Fruit fly (Drosophila melanogaster) whole organism, embryonic: Measurements from ENCODE around the gene Gr28a.
A peak's percentile ranks its signal among the peaks of the same experiment; 100 is the strongest.

Experiments
- CG12071 ChIP-seq: fragments of 200-800 bp; sonication (Bioruptor generic); optimal IDR thresholded peaks from 3 replicates; lab custom pipeline; 2018; ENCODE audit warnings: missing biosample characterization, mild to moderate bottlenecking, missing genetic modification characterization
- CG13123 ChIP-seq: fragments of 200-800 bp; sonication (Bioruptor generic); optimal IDR thresholded peaks from 2 replicates; lab custom pipeline; 2016; ENCODE audit warnings: missing biosample characterization, missing genetic modification characterization
- CG14667 ChIP-seq: fragments of 200-800 bp; sonication (Bioruptor generic); IDR thresholded peaks from 2 replicates; pipeline ENCODE4 v1.3.6; 2022; ENCODE audit warnings: missing biosample characterization, missing genetic modification characterization
- CG14860 ChIP-seq: fragments of 200-800 bp; sonication (Bioruptor generic); IDR thresholded peaks from 3 replicates; pipeline ENCODE4 v1.3.6; 2022; ENCODE audit warnings: missing biosample characterization, missing genetic modification characterization; ENCODE audit not compliant: partially characterized antibody
- CG15696 ChIP-seq: fragments of 200-800 bp; sonication (Bioruptor generic); optimal IDR thresholded peaks from 2 replicates; lab custom pipeline; 2019; ENCODE audit warnings: missing biosample characterization, mild to moderate bottlenecking, missing genetic modification characterization, moderate library complexity
- CG17359 ChIP-seq: fragments of 200-800 bp; sonication (Bioruptor generic); optimal IDR thresholded peaks from 3 replicates; lab custom pipeline; 2018; ENCODE audit warnings: missing biosample characterization, mild to moderate bottlenecking, missing genetic modification characterization, moderate library complexity
- CG2129 ChIP-seq: fragments of 200-800 bp; sonication (Bioruptor generic); IDR thresholded peaks from 2 replicates; pipeline ENCODE4 v1.3.6; 2022; ENCODE audit warnings: missing biosample characterization, missing genetic modification characterization; ENCODE audit not compliant: partially characterized antibody
- CG32532 ChIP-seq: fragments of 200-800 bp; sonication (Bioruptor generic); IDR thresholded peaks from 2 replicates; pipeline ENCODE4 v1.3.6; 2022; ENCODE audit warnings: missing biosample characterization, missing genetic modification characterization
- CG32772 ChIP-seq: fragments of 200-800 bp; sonication (Bioruptor generic); IDR thresholded peaks from 2 replicates; pipeline ENCODE4 v1.3.6; 2022; ENCODE audit warnings: missing biosample characterization, missing genetic modification characterization
- CG3726 ChIP-seq: fragments of 200-800 bp; sonication (Bioruptor generic); IDR thresholded peaks from 3 replicates; pipeline ENCODE4, ENCODE4 v1.3.6; 2022; ENCODE audit warnings: missing biosample characterization, missing genetic modification characterization
- CG6683 ChIP-seq: fragments of 200-800 bp; sonication (Bioruptor generic); optimal IDR thresholded peaks from 2 replicates; lab custom pipeline; 2017; ENCODE audit warnings: missing biosample characterization, mild to moderate bottlenecking, missing genetic modification characterization, missing genetic modification reagents
- CG8388 ChIP-seq: fragments of 200-800 bp; sonication (Bioruptor generic); optimal IDR thresholded peaks from 2 replicates; lab custom pipeline; 2019; ENCODE audit warnings: missing biosample characterization, mild to moderate bottlenecking, missing genetic modification characterization, moderate library complexity
- CG8924 ChIP-seq: fragments of 200-800 bp; optimal IDR thresholded peaks from 3 replicates; lab custom pipeline; 2019; ENCODE audit warnings: missing biosample characterization, mild to moderate bottlenecking, missing genetic modification characterization, moderate library complexity
- Dad ChIP-seq: fragments of 200-800 bp; sonication (Bioruptor generic); optimal IDR thresholded peaks from 3 replicates; lab custom pipeline; 2016; ENCODE audit warnings: missing biosample characterization, missing genetic modification characterization
- Dek ChIP-seq: fragments of 200-800 bp; sonication (Bioruptor generic); optimal IDR thresholded peaks from 3 replicates; lab custom pipeline; 2019; ENCODE audit warnings: missing biosample characterization, mild to moderate bottlenecking, missing genetic modification characterization, moderate library complexity
- Fer3 ChIP-seq: fragments of 200-800 bp; sonication (Bioruptor generic); optimal IDR thresholded peaks from 2 replicates; lab custom pipeline; 2018; ENCODE audit warnings: missing biosample characterization, mild to moderate bottlenecking, missing genetic modification characterization, moderate library complexity
- HHEX ChIP-seq: fragments of 200-800 bp; sonication (Bioruptor generic); optimal IDR thresholded peaks from 3 replicates; lab custom pipeline; 2017; ENCODE audit warnings: missing biosample characterization, mild to moderate bottlenecking, missing genetic modification characterization, missing genetic modification reagents
- HLH3B ChIP-seq: fragments of 200-800 bp; sonication (Bioruptor generic); IDR thresholded peaks from 2 replicates; pipeline ENCODE4 v1.3.6; 2022; ENCODE audit warnings: missing biosample characterization, missing genetic modification characterization
- HmgZ ChIP-seq: fragments of 200-800 bp; sonication (Bioruptor generic); optimal IDR thresholded peaks from 2 replicates; lab custom pipeline; 2018; ENCODE audit warnings: missing biosample characterization, mild to moderate bottlenecking, missing genetic modification characterization
- Hsf ChIP-seq: fragments of 200-800 bp; sonication (Bioruptor generic); optimal IDR thresholded peaks from 3 replicates; lab custom pipeline; 2016; ENCODE audit warnings: missing biosample characterization, missing genetic modification characterization
- Neu2 ChIP-seq: fragments of 200-800 bp; sonication (Bioruptor generic); optimal IDR thresholded peaks from 3 replicates; lab custom pipeline; 2016; ENCODE audit warnings: missing biosample characterization, missing genetic modification characterization, borderline replicate concordance
- Pdp1 ChIP-seq, 2 experiments: fragments of 200-800 bp; sonication (Bioruptor generic); optimal IDR thresholded peaks; 3 replicates each; lab custom pipeline; 2016; ENCODE audit warnings: missing biosample characterization in 2 of 2, missing genetic modification characterization in 2 of 2, mild to moderate bottlenecking in 1 of 2, moderate library complexity in 1 of 2
- Ravus ChIP-seq: fragments of 200-800 bp; sonication (Bioruptor generic); IDR thresholded peaks from 2 replicates; pipeline ENCODE4 v1.3.6; 2022; ENCODE audit warnings: missing biosample characterization, missing genetic modification characterization
- bigmax ChIP-seq: fragments of 200-800 bp; sonication (Bioruptor generic); optimal IDR thresholded peaks from 2 replicates; lab custom pipeline; 2018; ENCODE audit warnings: missing biosample characterization, mild to moderate bottlenecking, missing genetic modification characterization
- bsh ChIP-seq, 2 experiments: fragments of 200-800 bp; sonication (Bioruptor generic); optimal IDR thresholded peaks; 2 replicates each; lab custom pipeline; 2017 to 2018; ENCODE audit warnings: mild to moderate bottlenecking in 2 of 2, missing biosample characterization in 2 of 2, missing genetic modification characterization in 2 of 2, moderate library complexity in 1 of 2
- btn ChIP-seq: fragments of 200-800 bp; sonication (Bioruptor generic); optimal IDR thresholded peaks from 2 replicates; lab custom pipeline; 2016; ENCODE audit warnings: missing biosample characterization, missing genetic modification characterization
- cg ChIP-seq: fragments of 200-800 bp; sonication (Bioruptor generic); optimal IDR thresholded peaks from 3 replicates; lab custom pipeline; 2019; ENCODE audit warnings: missing biosample characterization, mild to moderate bottlenecking, missing genetic modification characterization, moderate library complexity
- chinmo ChIP-seq: fragments of 200-800 bp; sonication (Bioruptor generic); IDR thresholded peaks from 4 replicates; pipeline ENCODE4 v1.3.6; 2022; ENCODE audit warnings: missing biosample characterization, missing genetic modification characterization; ENCODE audit not compliant: partially characterized antibody
- corto ChIP-seq: fragments of 200-800 bp; sonication (Bioruptor generic); optimal IDR thresholded peaks from 2 replicates; lab custom pipeline; 2016; ENCODE audit warnings: missing biosample characterization, mild to moderate bottlenecking, missing genetic modification characterization, moderate library complexity
- crol ChIP-seq: fragments of 200-800 bp; sonication (Bioruptor generic); IDR thresholded peaks from 2 replicates; pipeline ENCODE4 v1.3.6; 2022; ENCODE audit warnings: missing biosample characterization, missing genetic modification characterization
- gcm ChIP-seq: fragments of 200-800 bp; sonication (Bioruptor generic); optimal IDR thresholded peaks from 2 replicates; lab custom pipeline; 2019; ENCODE audit warnings: missing biosample characterization, mild to moderate bottlenecking, missing genetic modification characterization, moderate library complexity
- klu ChIP-seq: fragments of 200-800 bp; sonication (Bioruptor generic); IDR thresholded peaks from 2 replicates; pipeline ENCODE4 v1.3.6; 2022; ENCODE audit warnings: missing biosample characterization, missing genetic modification characterization
- lmd ChIP-seq: fragments of 200-800 bp; sonication (Bioruptor generic); IDR thresholded peaks from 2 replicates; pipeline ENCODE4 v1.3.6; 2022; ENCODE audit warnings: missing biosample characterization, missing genetic modification characterization
- mam ChIP-seq: fragments of 200-800 bp; sonication (Bioruptor generic); optimal IDR thresholded peaks from 3 replicates; lab custom pipeline; 2016; ENCODE audit warnings: missing biosample characterization, missing genetic modification characterization
- nerfin-1 ChIP-seq: fragments of 200-800 bp; sonication (Bioruptor generic); optimal IDR thresholded peaks from 3 replicates; lab custom pipeline; 2019; ENCODE audit warnings: missing biosample characterization, mild to moderate bottlenecking, missing genetic modification characterization, moderate library complexity
- nom ChIP-seq: fragments of 200-800 bp; sonication (Bioruptor generic); optimal IDR thresholded peaks from 2 replicates; lab custom pipeline; 2017; ENCODE audit warnings: missing biosample characterization, missing genetic modification characterization, mild to moderate bottlenecking, moderate library complexity, missing genetic modification reagents
- prd ChIP-seq, 3 experiments: fragments of >200 bp in 2 of 3; fragments of 200-800 bp in 1 of 3; sonication (Bioruptor generic) in 1 of 3; optimal IDR thresholded peaks in 2 of 3; IDR thresholded peaks in 1 of 3; 2 replicates in 2 of 3; 3 replicates in 1 of 3; pipeline versions ENCODE4 v1.3.6 to Lab custom; 2017 to 2022; ENCODE audit warnings: missing biosample characterization in 1 of 3, missing genetic modification characterization in 1 of 3
- ranshi ChIP-seq: fragments of 200-800 bp; sonication (Bioruptor generic); IDR thresholded peaks from 2 replicates; pipeline ENCODE4 v1.3.6; 2022; ENCODE audit warnings: missing biosample characterization, missing genetic modification characterization
- row ChIP-seq: fragments of 200-800 bp; sonication (Bioruptor generic); IDR thresholded peaks from 3 replicates; pipeline ENCODE4 v1.3.6; 2022; ENCODE audit warnings: missing biosample characterization, missing genetic modification characterization
- run ChIP-seq: fragments of 200-800 bp; sonication (Bioruptor generic); optimal IDR thresholded peaks from 3 replicates; lab custom pipeline; 2018; ENCODE audit warnings: missing biosample characterization, mild to moderate bottlenecking, missing genetic modification characterization
- sd ChIP-seq: fragments of 200-800 bp; sonication (Bioruptor generic); optimal IDR thresholded peaks from 3 replicates; lab custom pipeline; 2018; ENCODE audit warnings: missing biosample characterization, mild to moderate bottlenecking, missing genetic modification characterization, moderate library complexity
- seq ChIP-seq: fragments of 200-800 bp; sonication (Bioruptor generic); IDR thresholded peaks from 2 replicates; pipeline ENCODE4 v1.3.6; 2022; ENCODE audit warnings: missing biosample characterization, missing genetic modification characterization
- shn ChIP-seq: fragments of 200-800 bp; sonication (Bioruptor generic); optimal IDR thresholded peaks from 3 replicates; lab custom pipeline; 2016; ENCODE audit warnings: missing biosample characterization, missing genetic modification characterization
- sob ChIP-seq: fragments of 200-800 bp; sonication (Bioruptor generic); IDR thresholded peaks from 2 replicates; pipeline ENCODE4 v1.3.6; 2022; ENCODE audit warnings: missing biosample characterization, missing genetic modification characterization
- ssp ChIP-seq: fragments of 200-800 bp; sonication (Bioruptor generic); IDR thresholded peaks from 2 replicates; pipeline ENCODE4 v1.3.6; 2022; ENCODE audit warnings: missing biosample characterization, missing genetic modification characterization
- zfh1 ChIP-seq: fragments of 200-800 bp; sonication (Bioruptor generic); IDR thresholded peaks from 3 replicates; pipeline ENCODE4 v1.3.6; 2022; ENCODE audit warnings: missing biosample characterization, missing genetic modification characterization

Gr28a gene

dm6 chr2L:7424907-7425689 is 28.9 kb downstream of the Gr28a start (continued):
- TF ChIP-seq Hsf (GFP tag; lab: Kevin White, UChicago) (peak; percentile 68), CG17359 (peak; percentile 12), Dad (peak; percentile 50), zfh1 (GFP tag; lab: Robert Waterston, UW) (0 out of 3 replicates have a peak, but pooled peaks have one; percentile 9), Dek (tag; lab: Kevin White, UChicago) (peak; percentile 69), Pdp1 (GFP tag; optimal IDR thresholded peaks at IDR 0.05; lab: Kevin White, UChicago) (peak; percentile 59 to 74), CG13123 (GFP tag; lab: Kevin White, UChicago) (no peak), CG6683 (GFP tag; lab: Kevin White, UChicago) (no peak), cg (GFP tag; lab: Kevin White, UChicago) (peak; percentile 47), CG32772 (GFP tag; lab: Robert Waterston, UW) (peak; percentile 43; the same call in 1 of the 2 replicates), prd (optimal IDR thresholded peaks at IDR 0.05; lab: Kevin White, UChicago) (no peak), prd (GFP tag; IDR thresholded peaks at IDR 0.05; lab: Robert Waterston, UW) (peak; percentile 70; the same call in 2 of the 3 replicates), btn (GFP tag; lab: Kevin White, UChicago) (no peak), seq (GFP tag; lab: Robert Waterston, UW) (peak; percentile 45; the same call in 1 of the 2 replicates), Fer3 (tag; lab: Kevin White, UChicago) (peak; percentile 70), CG32532 (GFP tag; lab: Robert Waterston, UW) (peak; percentile 93), lmd (GFP tag; lab: Robert Waterston, UW) (peak; percentile 81), HLH3B (0 out of 2 replicates have a peak, but pooled peaks have one; percentile 7), Neu2 (GFP tag; lab: Kevin White, UChicago) (no peak), mam (GFP tag; lab: Kevin White, UChicago) (peak; percentile 90), CG12071 (GFP tag; lab: Kevin White, UChicago) (peak; percentile 19), CG8924 (tag; lab: Kevin White, UChicago) (peak; percentile 6), sob (GFP tag; lab: Robert Waterston, UW) (peak; percentile 77), shn (GFP tag; lab: Kevin White, UChicago) (peak; percentile 59), ssp (GFP tag; lab: Robert Waterston, UW) (no peak), CG14667 (peak; percentile 31; the same call in 1 of the 2 replicates), crol (GFP tag; lab: Robert Waterston, UW) (0 out of 2 replicates have a peak, but pooled peaks have one; percentile 18), ranshi (peak; percentile 55; the same call in 1 of the 2 replicates), CG3726 (GFP tag; lab: Robert Waterston, UW) (no peak), Ravus (peak; percentile 52)

DNA sequence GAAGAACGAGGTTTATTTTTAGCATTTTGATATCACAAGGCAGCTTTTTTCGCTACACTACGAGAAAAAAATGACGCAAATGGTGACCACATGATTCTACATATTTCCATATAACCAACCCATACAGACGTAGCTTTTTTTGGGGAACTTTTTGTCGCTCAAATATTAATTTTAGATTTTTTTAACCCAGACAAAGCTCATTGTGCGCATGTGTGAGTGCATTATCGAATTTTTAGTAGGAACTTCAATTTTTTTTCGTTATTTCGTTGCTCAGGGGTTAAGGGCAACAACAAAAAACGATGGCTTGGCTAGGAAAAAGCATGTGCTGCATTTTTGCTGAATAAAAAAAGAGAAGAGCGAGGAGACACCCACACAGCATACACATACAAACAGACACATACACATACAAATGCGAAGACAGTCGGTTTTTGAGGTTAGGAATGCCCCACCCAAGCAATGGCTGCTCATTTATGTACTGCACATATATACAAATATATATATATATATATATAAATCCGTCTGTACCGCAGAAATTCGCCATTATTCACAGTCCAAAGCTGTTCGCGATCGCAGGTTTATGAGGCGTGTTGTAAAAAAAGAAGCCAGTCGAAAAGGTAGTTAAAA is 29.6 kb downstream of the Gr28a start:
- TF ChIP-seq nom (no peak), bigmax (GFP tag; lab: Kevin White, UChicago) (peak; percentile 93), CG14860 (no peak), chinmo (0 out of 4 replicates have a peak, but pooled peaks have one; percentile 29), gcm (GFP tag; lab: Kevin White, UChicago) (no peak), sd (tag; lab: Kevin White, UChicago) (peak; percentile 47), CG2129 (GFP tag; lab: Robert Waterston, UW) (no peak), CG8924 (tag; lab: Kevin White, UChicago) (no peak), CG8388 (GFP tag; lab: Kevin White, UChicago) (no peak), nerfin-1 (tag; lab: Kevin White, UChicago) (no peak), CG15696 (tag; lab: Kevin White, UChicago) (no peak), run (tag; lab: Kevin White, UChicago) (no peak), corto (peak; percentile 7), bsh (GFP tag; optimal IDR thresholded peaks at IDR 0.05; lab: Kevin White, UChicago) (peak in 1 of 2 experiments; percentile 33), HHEX (GFP tag; lab: Kevin White, UChicago) (peak; percentile 28), HmgZ (tag; lab: Kevin White, UChicago) (no peak), klu (no peak), row (GFP tag; lab: Robert Waterston, UW) (peak; percentile 19; the same call in 1 of the 3 replicates)
